Fruit fly (Drosophila melanogaster) whole organism, embryonic: ENCODE data around the gene CG43094.

Source experiments
- CG10209 ChIP-seq: fragments of 200-800 bp; sonication (Bioruptor generic); optimal IDR thresholded peaks from 3 replicates; lab custom pipeline; 2017; ENCODE audit warnings: missing biosample characterization, mild to moderate bottlenecking, missing genetic modification characterization, missing genetic modification reagents
- CG11456 ChIP-seq: fragments of 200-800 bp; sonication (Bioruptor generic); IDR thresholded peaks from 3 replicates; pipeline ENCODE4 v1.3.6; 2022; ENCODE audit warnings: missing biosample characterization, missing genetic modification characterization
- CG13624 ChIP-seq: fragments of 200-800 bp; sonication (Bioruptor generic); optimal IDR thresholded peaks from 2 replicates; lab custom pipeline; 2016; ENCODE audit warnings: missing biosample characterization, missing genetic modification characterization
- CG16863 ChIP-seq: fragments of 200-800 bp; sonication (Bioruptor generic); optimal IDR thresholded peaks from 3 replicates; lab custom pipeline; 2016; ENCODE audit warnings: missing biosample characterization, missing genetic modification characterization
- CG17912 ChIP-seq: fragments of 200-800 bp; sonication (Bioruptor generic); optimal IDR thresholded peaks from 2 replicates; lab custom pipeline; 2018; ENCODE audit warnings: missing biosample characterization, mild to moderate bottlenecking, missing genetic modification characterization
- CG18262 ChIP-seq: fragments of 200-800 bp; optimal IDR thresholded peaks from 3 replicates; lab custom pipeline; 2019; ENCODE audit warnings: missing biosample characterization, mild to moderate bottlenecking, missing genetic modification characterization, moderate library complexity
- CG18619 ChIP-seq: fragments of 200-800 bp; sonication (Bioruptor generic); optimal IDR thresholded peaks from 3 replicates; lab custom pipeline; 2017; ENCODE audit warnings: missing biosample characterization, mild to moderate bottlenecking, missing genetic modification characterization
- CG30403 ChIP-seq: fragments of 200-800 bp; sonication (Bioruptor generic); optimal IDR thresholded peaks from 3 replicates; lab custom pipeline; 2016; ENCODE audit warnings: missing biosample characterization, missing genetic modification characterization
- CG33557 ChIP-seq: fragments of 200-800 bp; sonication (Bioruptor generic); optimal IDR thresholded peaks from 2 replicates; lab custom pipeline; 2019; ENCODE audit warnings: missing biosample characterization, mild to moderate bottlenecking, missing genetic modification characterization, moderate library complexity
- CG3838 ChIP-seq: fragments of 200-800 bp; sonication (Bioruptor generic); optimal IDR thresholded peaks from 3 replicates; lab custom pipeline; 2016; ENCODE audit warnings: missing biosample characterization, missing genetic modification characterization
- CG8089 ChIP-seq: fragments of 200-800 bp; sonication (Bioruptor generic); optimal IDR thresholded peaks from 3 replicates; lab custom pipeline; 2016; ENCODE audit warnings: missing biosample characterization, missing genetic modification characterization
- CG8388 ChIP-seq: fragments of 200-800 bp; sonication (Bioruptor generic); optimal IDR thresholded peaks from 2 replicates; lab custom pipeline; 2019; ENCODE audit warnings: missing biosample characterization, mild to moderate bottlenecking, missing genetic modification characterization, moderate library complexity
- CrebB ChIP-seq: fragments of 200-800 bp; sonication (Bioruptor generic); optimal IDR thresholded peaks from 3 replicates; lab custom pipeline; 2018; ENCODE audit warnings: missing biosample characterization, mild to moderate bottlenecking, missing genetic modification characterization
- D19A ChIP-seq: fragments of 200-800 bp; optimal IDR thresholded peaks from 3 replicates; lab custom pipeline; 2019; ENCODE audit warnings: missing biosample characterization, mild to moderate bottlenecking, missing genetic modification characterization, moderate library complexity
- HHEX ChIP-seq: fragments of 200-800 bp; sonication (Bioruptor generic); optimal IDR thresholded peaks from 3 replicates; lab custom pipeline; 2017; ENCODE audit warnings: missing biosample characterization, mild to moderate bottlenecking, missing genetic modification characterization, missing genetic modification reagents
- Hmr ChIP-seq: fragments of 200-800 bp; sonication (Bioruptor generic); optimal IDR thresholded peaks from 3 replicates; lab custom pipeline; 2017; ENCODE audit warnings: mild to moderate bottlenecking, missing biosample characterization, missing genetic modification reagents, missing genetic modification characterization
- MTF-1 ChIP-seq: fragments of 200-800 bp; sonication (Bioruptor generic); optimal IDR thresholded peaks from 2 replicates; lab custom pipeline; 2018; ENCODE audit warnings: missing biosample characterization, mild to moderate bottlenecking, missing genetic modification characterization, borderline replicate concordance
- Med ChIP-seq: fragments of 200-800 bp; sonication (Bioruptor generic); peaks from one replicate; lab custom pipeline; 2016; ENCODE audit warnings: missing biosample characterization, missing genetic modification characterization, mild to moderate bottlenecking, inconsistent platforms, moderate library complexity
- Mrtf ChIP-seq: fragments of 200-800 bp; sonication (Bioruptor generic); IDR thresholded peaks from 3 replicates; pipeline ENCODE4 v1.3.6; 2022; ENCODE audit warnings: missing biosample characterization, missing genetic modification characterization
- Pdp1 ChIP-seq, 2 experiments: fragments of 200-800 bp; sonication (Bioruptor generic); optimal IDR thresholded peaks; 3 replicates each; lab custom pipeline; 2016; ENCODE audit warnings: missing biosample characterization in 2 of 2, missing genetic modification characterization in 2 of 2, mild to moderate bottlenecking in 1 of 2, moderate library complexity in 1 of 2
- Ptx1 ChIP-seq: fragments of 200-800 bp; sonication (Bioruptor generic); IDR thresholded peaks from 2 replicates; pipeline ENCODE4 v1.3.6; 2022; ENCODE audit warnings: missing biosample characterization, missing genetic modification characterization
- Sry-β ChIP-seq: fragments of 200-800 bp; sonication (Bioruptor generic); optimal IDR thresholded peaks from 2 replicates; lab custom pipeline; 2018; ENCODE audit warnings: missing biosample characterization, mild to moderate bottlenecking, missing genetic modification characterization, moderate library complexity
- Sry-δ ChIP-seq: fragments of 200-800 bp; sonication (Bioruptor generic); optimal IDR thresholded peaks from 2 replicates; lab custom pipeline; 2016; ENCODE audit warnings: missing biosample characterization, missing genetic modification characterization
- Stat92E ChIP-seq, 3 experiments: fragments of >200 bp in 2 of 3; fragments of 200-800 bp in 1 of 3; sonication (Bioruptor generic) in 1 of 3; optimal IDR thresholded peaks; 2 replicates each; lab custom pipeline; 2017 to 2019; ENCODE audit warnings: missing biosample characterization in 3 of 3, missing genetic modification characterization in 3 of 3, mild to moderate bottlenecking in 1 of 3, moderate library complexity in 1 of 3
- Vsx1 ChIP-seq: fragments of 200-800 bp; sonication (Bioruptor generic); optimal IDR thresholded peaks from 2 replicates; lab custom pipeline; 2017; ENCODE audit warnings: missing biosample characterization, mild to moderate bottlenecking, missing genetic modification characterization, missing genetic modification reagents
- Xrp1 ChIP-seq: fragments of 200-800 bp; sonication (Bioruptor generic); IDR thresholded peaks from 2 replicates; pipeline ENCODE4 v1.3.6; 2022; ENCODE audit warnings: missing biosample characterization, missing genetic modification characterization
- ap ChIP-seq: fragments of 200-800 bp; sonication (Bioruptor generic); IDR thresholded peaks from 2 replicates; pipeline ENCODE4 v1.3.6; 2022; ENCODE audit warnings: missing biosample characterization, missing genetic modification characterization
- az2 ChIP-seq: fragments of 200-800 bp; sonication (Bioruptor generic); optimal IDR thresholded peaks from 3 replicates; lab custom pipeline; 2016; ENCODE audit warnings: missing biosample characterization, missing genetic modification characterization
- chm ChIP-seq: fragments of 200-800 bp; sonication (Bioruptor generic); IDR thresholded peaks from 2 replicates; pipeline ENCODE4 v1.3.6; 2022; ENCODE audit warnings: missing biosample characterization, missing genetic modification characterization
- corto ChIP-seq: fragments of 200-800 bp; sonication (Bioruptor generic); optimal IDR thresholded peaks from 2 replicates; lab custom pipeline; 2016; ENCODE audit warnings: missing biosample characterization, mild to moderate bottlenecking, missing genetic modification characterization, moderate library complexity
- crp ChIP-seq, 2 experiments: fragments of 200-800 bp; sonication (Bioruptor generic); optimal IDR thresholded peaks; 2 replicates in 1 of 2; 3 replicates in 1 of 2; lab custom pipeline; 2017; ENCODE audit warnings: missing biosample characterization in 2 of 2, missing genetic modification characterization in 2 of 2, mild to moderate bottlenecking in 1 of 2, moderate library complexity in 1 of 2
- eve ChIP-seq, 2 experiments: fragments of >200 bp; optimal IDR thresholded peaks; 2 replicates each; lab custom pipeline; 2017; ENCODE audit warnings: missing biosample characterization in 2 of 2, missing genetic modification characterization in 2 of 2
- fu2 ChIP-seq: fragments of 200-800 bp; sonication (Bioruptor generic); optimal IDR thresholded peaks from 2 replicates; lab custom pipeline; 2016; ENCODE audit warnings: missing biosample characterization, missing genetic modification characterization
- hb ChIP-seq: fragments of 200-800 bp; sonication (Bioruptor generic); IDR thresholded peaks from 3 replicates; pipeline ENCODE4 v1.3.6; 2022; ENCODE audit warnings: missing biosample characterization, missing genetic modification characterization; ENCODE audit not compliant: partially characterized antibody
- ken ChIP-seq: fragments of 200-800 bp; sonication (Bioruptor generic); IDR thresholded peaks from 3 replicates; pipeline ENCODE4 v1.3.6; 2022; ENCODE audit warnings: missing biosample characterization, missing genetic modification characterization
- klu ChIP-seq: fragments of 200-800 bp; sonication (Bioruptor generic); IDR thresholded peaks from 2 replicates; pipeline ENCODE4 v1.3.6; 2022; ENCODE audit warnings: missing biosample characterization, missing genetic modification characterization
- mam ChIP-seq: fragments of 200-800 bp; sonication (Bioruptor generic); optimal IDR thresholded peaks from 3 replicates; lab custom pipeline; 2016; ENCODE audit warnings: missing biosample characterization, missing genetic modification characterization
- phol ChIP-seq: fragments of 200-800 bp; sonication (Bioruptor generic); optimal IDR thresholded peaks from 3 replicates; lab custom pipeline; 2018; ENCODE audit warnings: missing biosample characterization, mild to moderate bottlenecking, missing genetic modification characterization, moderate library complexity
- prd ChIP-seq, 3 experiments: fragments of >200 bp in 2 of 3; fragments of 200-800 bp in 1 of 3; sonication (Bioruptor generic) in 1 of 3; optimal IDR thresholded peaks in 2 of 3; IDR thresholded peaks in 1 of 3; 2 replicates in 2 of 3; 3 replicates in 1 of 3; pipeline versions ENCODE4 v1.3.6 to Lab custom; 2017 to 2022; ENCODE audit warnings: missing biosample characterization in 1 of 3, missing genetic modification characterization in 1 of 3
- sd ChIP-seq: fragments of 200-800 bp; sonication (Bioruptor generic); optimal IDR thresholded peaks from 3 replicates; lab custom pipeline; 2018; ENCODE audit warnings: missing biosample characterization, mild to moderate bottlenecking, missing genetic modification characterization, moderate library complexity
- sisA ChIP-seq: fragments of 200-800 bp; sonication (Bioruptor generic); IDR thresholded peaks from 2 replicates; pipeline ENCODE4 v1.3.6; 2022; ENCODE audit warnings: missing biosample characterization, missing genetic modification characterization
- sna ChIP-seq: fragments of 200-800 bp; sonication (Bioruptor generic); IDR thresholded peaks from 2 replicates; pipeline ENCODE4 v1.3.6; 2022; ENCODE audit warnings: missing biosample characterization, missing genetic modification characterization; ENCODE audit not compliant: partially characterized antibody
- sob ChIP-seq: fragments of 200-800 bp; sonication (Bioruptor generic); IDR thresholded peaks from 2 replicates; pipeline ENCODE4 v1.3.6; 2022; ENCODE audit warnings: missing biosample characterization, missing genetic modification characterization
- stc ChIP-seq: fragments of 200-800 bp; sonication (Bioruptor generic); IDR thresholded peaks from 2 replicates; pipeline ENCODE4 v1.3.6; 2022; ENCODE audit warnings: missing biosample characterization, missing genetic modification characterization
- tap ChIP-seq: fragments of 200-800 bp; optimal IDR thresholded peaks from 3 replicates; lab custom pipeline; 2019; ENCODE audit warnings: missing biosample characterization, mild to moderate bottlenecking, missing genetic modification characterization, moderate library complexity
- tll ChIP-seq, 2 experiments: fragments of 200-800 bp in 1 of 2; fragments of >200 bp in 1 of 2; sonication (Bioruptor generic) in 1 of 2; optimal IDR thresholded peaks; 2 replicates each; lab custom pipeline; 2017 to 2019; ENCODE audit warnings: missing biosample characterization in 2 of 2, missing genetic modification characterization in 2 of 2, mild to moderate bottlenecking in 1 of 2, moderate library complexity in 1 of 2
- ttk ChIP-seq: fragments of 200-800 bp; sonication (Bioruptor generic); IDR thresholded peaks from 2 replicates; pipeline ENCODE4 v2.1.2; 2022; ENCODE audit warnings: missing biosample characterization, missing genetic modification characterization
- unpg ChIP-seq: fragments of 200-800 bp; sonication (Bioruptor generic); optimal IDR thresholded peaks from 3 replicates; lab custom pipeline; 2018; ENCODE audit warnings: missing biosample characterization, mild to moderate bottlenecking, missing genetic modification characterization, moderate library complexity
- vvl ChIP-seq: fragments of 200-800 bp; sonication (Bioruptor generic); IDR thresholded peaks from 2 replicates; pipeline ENCODE4 v1.3.6; 2022; ENCODE audit warnings: missing biosample characterization, missing genetic modification characterization
- wor ChIP-seq: fragments of 200-800 bp; sonication (Bioruptor generic); IDR thresholded peaks from 2 replicates; pipeline ENCODE4 v1.3.6; 2022; ENCODE audit warnings: missing biosample characterization, missing genetic modification characterization

CG43094 gene

DNA sequence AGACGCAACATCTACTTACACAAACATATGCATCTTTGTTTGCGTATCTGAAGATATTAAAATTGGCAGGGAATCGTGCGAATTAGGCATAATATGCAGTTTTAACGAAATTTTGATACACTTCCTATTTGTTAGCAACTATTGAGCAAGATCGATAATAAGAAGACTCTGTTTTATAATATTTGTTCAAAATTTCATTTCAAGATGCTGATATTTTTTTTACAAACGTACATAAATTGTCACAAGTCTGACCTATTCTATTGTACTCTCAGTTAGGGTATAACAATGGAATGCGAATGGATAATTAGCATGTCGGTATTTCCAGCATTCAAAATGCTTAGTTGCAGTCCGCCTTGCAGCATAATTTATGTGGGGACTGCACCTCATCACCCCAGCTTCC is 42.9 kb downstream of the CG43094 start (continued):
- TF ChIP-seq prd (optimal IDR thresholded peaks at IDR 0.05; lab: Kevin White, UChicago) (no peak), prd (GFP tag; IDR thresholded peaks at IDR 0.05; lab: Robert Waterston, UW) (peak; percentile 32; the same call in 1 of the 3 replicates), CG18619 (GFP tag; lab: Kevin White, UChicago) (no peak), MTF-1 (no peak), chm (no peak), phol (tag; lab: Kevin White, UChicago) (peak; percentile 19), Mrtf (GFP tag; lab: Robert Waterston, UW) (no peak), CG30403 (GFP tag; lab: Kevin White, UChicago) (peak; percentile 14), ttk (peak; percentile 45; the same call in 1 of the 2 replicates), hb (GFP tag; lab: Robert Waterston, UW) (no peak), tap (tag; lab: Kevin White, UChicago) (no peak), corto (no peak), sna (GFP tag; lab: Robert Waterston, UW) (no peak), Pdp1 (GFP tag; optimal IDR thresholded peaks at IDR 0.05; lab: Kevin White, UChicago) (peak in 1 of 2 experiments; percentile 9), CG17912 (GFP tag; lab: Kevin White, UChicago) (no peak), CG13624 (peak; percentile 2), CG3838 (GFP tag; lab: Kevin White, UChicago) (no peak), crp (GFP tag; optimal IDR thresholded peaks at IDR 0.05; lab: Kevin White, UChicago) (no peak), CG10209 (GFP tag; lab: Kevin White, UChicago) (no peak), unpg (no peak), wor (GFP tag; lab: Robert Waterston, UW) (no peak), Sry-β (GFP tag; lab: Kevin White, UChicago) (no peak), CG18262 (peak; percentile 25), CG11456 (GFP tag; lab: Robert Waterston, UW) (no peak), vvl (peak; percentile 57; the same call in 1 of the 2 replicates), tll (GFP tag; optimal IDR thresholded peaks at IDR 0.05; lab: Kevin White, UChicago) (no peak), eve (GFP tag; optimal IDR thresholded peaks at IDR 0.05; lab: Kevin White, UChicago) (no peak), Stat92E (GFP tag; optimal IDR thresholded peaks at IDR 0.05; lab: Kevin White, UChicago) (no peak), klu (peak; percentile 42; the same call in 1 of the 2 replicates), CrebB (no peak), CG33557 (GFP tag; lab: Kevin White, UChicago) (no peak), Ptx1 (GFP tag; lab: Robert Waterston, UW) (peak; percentile 73), az2 (no peak), sob (GFP tag; lab: Robert Waterston, UW) (0 out of 2 replicates have a peak, but pooled peaks have one; percentile 22), ap (GFP tag; lab: Robert Waterston, UW) (no peak), Sry-δ (GFP tag; lab: Kevin White, UChicago) (no peak), D19A (tag; lab: Kevin White, UChicago) (peak; percentile 86), mam (GFP tag; lab: Kevin White, UChicago) (peak; percentile 7), sisA (GFP tag; lab: Robert Waterston, UW) (no peak), Vsx1 (GFP tag; lab: Kevin White, UChicago) (no peak), sd (tag; lab: Kevin White, UChicago) (peak; percentile 17), CG16863 (GFP tag; lab: Kevin White, UChicago) (no peak), HHEX (GFP tag; lab: Kevin White, UChicago) (no peak), Hmr (GFP tag; lab: Kevin White, UChicago) (peak; percentile 3), Med (GFP tag; lab: Kevin White, UChicago) (peak; percentile 65), Xrp1 (GFP tag; lab: Robert Waterston, UW) (peak; percentile 61; the same call in 1 of the 2 replicates), stc (peak; percentile 66), ken (GFP tag; lab: Robert Waterston, UW) (no peak), CG8388 (GFP tag; lab: Kevin White, UChicago) (no peak), CG8089 (GFP tag; lab: Kevin White, UChicago) (no peak), fu2 (GFP tag; lab: Kevin White, UChicago) (no peak)
